Fruit fly (Drosophila melanogaster) ovary, adult (tissue): Measurements from ENCODE around the gene CG9855.
A peak's percentile ranks its signal among the peaks of the same experiment; 100 is the strongest.

ENCODE experiments used
- CG17801 ChIP-seq: fragments of 200-800 bp; optimal IDR thresholded peaks from 2 replicates; lab custom pipeline; 2019; ENCODE audit warnings: missing biosample characterization, mild to moderate bottlenecking, missing genetic modification characterization, moderate library complexity; ENCODE audit not compliant: partially characterized antibody

CG9855 gene

DNA sequence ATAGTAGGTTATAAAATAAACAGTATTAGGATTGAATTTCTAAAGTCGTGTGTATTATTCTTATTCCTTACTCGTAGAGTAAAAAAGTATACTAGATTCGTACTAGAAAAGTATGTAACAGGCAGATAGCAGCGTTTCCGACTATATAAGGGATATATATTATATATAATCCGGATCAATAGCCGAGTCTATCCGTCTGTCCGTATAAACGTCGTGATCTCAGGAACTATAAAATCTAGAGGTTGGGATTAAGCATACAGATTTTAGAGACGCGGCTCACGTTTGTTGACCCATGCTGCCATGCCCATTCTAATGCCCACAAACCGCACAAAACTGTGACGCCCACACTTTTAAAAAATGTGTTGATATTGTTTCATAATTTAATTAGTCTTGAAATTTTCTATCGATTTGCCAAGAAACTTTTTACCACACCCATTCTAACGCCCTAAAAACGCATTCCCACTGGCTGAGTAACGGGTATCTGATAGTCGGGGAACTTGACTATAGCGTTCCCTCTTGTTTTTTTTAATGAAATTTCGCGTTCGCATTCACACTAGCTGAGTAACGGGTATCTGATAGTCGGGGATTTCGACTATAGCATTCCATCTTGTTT, 4.4 kb upstream of the CG9855 start, which contains the start of gene CG9853:
Gene CG9853, minus strand, starts transcription at position 51 of the 613 bp plus-strand sequence.
- no peak for TF ChIP-seq CG17801 (GFP tag; lab: Kevin White, UChicago)

DNA sequence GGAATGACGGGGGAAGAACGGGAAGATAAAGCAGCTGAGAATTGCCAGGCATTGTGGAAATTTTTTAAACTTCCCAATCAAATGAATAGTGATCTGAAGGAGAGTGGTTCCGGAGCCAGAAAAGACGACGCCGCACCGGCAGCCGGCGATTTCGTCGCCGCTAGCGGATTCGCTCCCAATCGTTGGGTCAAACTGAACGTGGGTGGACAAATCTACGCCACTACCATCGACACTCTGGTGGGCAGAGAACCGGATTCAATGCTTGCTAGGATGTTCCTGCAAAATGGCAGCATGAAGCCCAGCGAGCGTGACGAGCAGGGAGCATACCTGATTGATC, 2.8 kb upstream of the CG9855 start, which contains the start of gene CG14647:
Gene CG14647, plus strand, starts transcription at position 14 of the 337 bp plus-strand sequence.
- no peak for TF ChIP-seq CG17801 (GFP tag; lab: Kevin White, UChicago)

- no peak for TF ChIP-seq CG17801 (GFP tag; lab: Kevin White, UChicago)
Measured at dm6 chr3R:4399810-4400496, 2.3 kb upstream of the CG9855 start.

DNA sequence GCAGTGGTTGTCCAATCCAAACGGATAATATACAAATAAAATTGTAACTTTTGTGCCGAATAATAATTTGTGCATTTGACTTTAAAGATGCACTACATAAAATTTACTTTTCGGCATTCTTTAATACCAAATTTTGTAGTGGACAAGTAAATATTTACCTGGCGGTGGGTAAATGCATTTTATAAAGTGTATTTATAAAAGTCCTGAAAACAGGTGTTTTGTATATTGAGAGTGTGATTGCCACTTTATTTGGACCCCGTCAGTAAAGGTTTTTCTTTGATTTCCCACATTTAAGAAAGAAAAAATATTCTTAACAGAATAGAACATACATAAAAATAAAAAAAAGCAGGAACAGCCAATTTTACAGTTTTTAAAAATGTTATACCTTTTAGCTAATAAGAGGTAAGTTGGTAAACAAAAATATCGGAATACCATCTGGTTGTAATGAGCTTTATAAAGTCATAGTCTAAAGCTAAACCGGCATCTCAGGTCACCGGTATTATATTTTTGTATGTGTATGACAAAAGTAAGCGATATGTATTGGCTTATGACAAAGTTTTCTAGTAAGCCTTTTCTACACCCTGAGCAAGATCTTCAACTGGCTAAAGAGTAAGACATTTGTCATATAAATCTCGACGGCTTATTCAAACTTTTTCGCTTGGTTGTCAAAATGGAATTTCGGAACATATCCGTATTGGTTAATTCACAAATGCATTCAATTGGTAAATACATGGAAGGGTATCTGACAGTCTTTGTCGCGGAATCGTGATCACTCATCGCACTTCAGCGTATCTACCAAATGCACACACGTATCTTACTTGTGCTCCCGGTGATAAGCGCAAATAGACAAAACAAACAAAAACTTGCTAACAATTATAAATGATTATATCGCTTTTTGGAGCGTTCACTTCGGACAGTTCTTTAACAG, 2.8 kb downstream of the CG9855 start:
- peak; percentile 93 for TF ChIP-seq CG17801 (GFP tag; lab: Kevin White, UChicago)

DNA sequence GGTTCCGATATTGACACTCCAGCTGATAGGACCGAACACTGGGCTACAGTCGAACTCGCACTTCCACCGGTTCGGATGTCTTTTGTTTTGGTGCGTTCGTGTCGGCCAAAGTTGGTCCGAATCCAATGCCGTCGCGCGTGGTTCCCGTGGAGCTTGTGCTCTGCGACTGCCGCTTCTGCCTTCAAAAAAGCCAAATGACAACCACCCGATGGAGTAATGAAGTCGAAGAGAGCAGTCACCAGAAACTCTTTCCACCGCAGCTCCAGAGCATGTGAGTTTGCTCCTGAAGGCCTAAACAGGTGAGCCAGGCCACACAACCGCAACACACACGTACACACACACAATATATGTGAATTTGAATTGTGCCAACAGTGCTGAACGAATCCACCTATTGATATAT, 3.6 kb downstream of the CG9855 start, which contains the start of gene CG34112:
Gene CG34112, minus strand, starts transcription at position 143 of the 400 bp plus-strand sequence.
- TF ChIP-seq CG17801 (GFP tag; lab: Kevin White, UChicago) = peak; percentile 8

- TF ChIP-seq CG17801 (GFP tag; lab: Kevin White, UChicago) = no peak
Measured at dm6 chr3R:4390133-4390532, 7.5 kb downstream of the CG9855 start, which contains the start of gene CG14646. CG14646 (plus strand) TSS chr3R:4390366.

DNA sequence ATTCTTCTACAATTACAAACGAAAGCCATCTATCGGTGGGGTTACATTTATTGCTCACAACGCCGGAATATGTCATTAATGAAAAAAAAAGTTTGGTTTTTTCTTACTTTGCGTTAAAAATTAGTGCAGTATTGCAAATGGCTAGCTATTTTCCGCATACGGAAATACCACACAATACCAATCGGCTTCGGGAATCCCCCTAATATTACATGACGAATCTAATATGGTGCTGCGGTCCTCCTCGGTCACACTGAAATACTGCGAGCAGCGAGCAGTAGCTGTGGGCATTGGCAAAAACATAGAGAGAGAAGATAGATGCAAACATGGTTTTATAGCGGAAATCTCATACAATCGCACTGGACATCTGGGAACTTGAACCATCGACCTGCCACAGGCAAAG, 10.2 kb downstream of the CG9855 start, which contains the start of gene tub:
Gene tub, plus strand, starts transcription at position 253 of the 400 bp plus-strand sequence.
- TF ChIP-seq CG17801 (GFP tag; lab: Kevin White, UChicago) = peak; percentile 14

DNA sequence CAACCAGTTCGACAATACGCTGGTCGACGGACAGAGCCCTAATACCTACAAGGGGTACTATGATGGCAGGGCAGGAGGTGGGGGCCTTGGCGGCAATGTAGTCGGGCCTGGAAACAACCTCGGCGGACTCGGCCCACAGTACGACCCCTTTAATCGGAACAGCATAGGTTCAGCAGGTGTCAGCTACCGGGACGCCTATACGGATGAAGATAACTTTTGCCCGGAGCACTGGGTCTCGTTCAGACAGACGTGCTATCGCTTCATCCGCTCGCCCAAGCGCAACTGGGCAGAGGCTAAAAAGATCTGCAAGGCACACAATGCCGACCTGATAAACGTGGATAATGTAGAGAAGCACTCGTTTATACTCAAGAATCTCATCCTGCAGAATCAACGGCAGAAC, 15.5 kb downstream of the CG9855 start:
- no peak for TF ChIP-seq CG17801 (GFP tag; lab: Kevin White, UChicago)

DNA sequence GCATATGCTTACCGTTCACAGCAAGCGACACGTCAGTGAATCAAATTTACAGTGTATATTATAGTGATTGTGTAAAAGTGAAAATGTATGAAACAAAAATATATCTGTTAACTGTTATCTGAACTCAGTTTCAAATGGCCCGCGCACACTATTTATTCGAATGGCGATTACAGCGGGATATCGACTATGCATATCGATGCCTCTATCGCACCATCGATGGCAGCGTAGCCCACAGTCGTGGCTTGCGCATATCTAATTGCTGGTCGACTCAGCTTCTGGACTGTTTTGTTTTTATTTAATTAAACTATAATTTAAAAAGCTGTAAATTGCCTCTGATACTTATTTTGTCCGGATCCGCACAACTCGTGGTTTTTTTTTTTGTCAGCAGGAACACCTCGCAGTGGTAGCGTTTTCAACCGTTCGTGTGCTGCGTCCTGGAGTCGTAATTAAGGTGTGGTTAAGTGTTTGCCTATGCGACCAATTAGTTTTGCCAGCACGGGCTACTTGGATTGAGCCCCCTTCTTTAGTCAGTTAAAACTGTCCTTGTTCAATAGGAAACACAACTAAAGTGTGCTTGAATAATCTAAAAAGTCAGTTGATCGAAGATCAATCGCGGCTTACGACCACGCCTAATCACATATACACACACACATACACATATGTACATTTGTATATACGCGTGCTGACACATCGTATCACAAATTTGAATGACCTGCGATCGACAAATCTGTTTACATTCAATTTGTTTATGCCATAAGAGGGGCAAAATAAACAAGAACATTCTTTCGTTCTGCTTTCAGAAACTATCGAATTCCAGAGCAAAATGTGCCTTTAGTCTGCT, 16.4 kb downstream of the CG9855 start, which contains the start of gene Cont:
Gene Cont, plus strand, starts transcription at position 228 of the 841 bp plus-strand sequence.
- peak; percentile 3 for TF ChIP-seq CG17801 (GFP tag; lab: Kevin White, UChicago)

dm6 chr3R:4378363-4379354, 19.0 kb downstream of the CG9855 start, which contains the start of gene Sfxn1-3:
Sfxn1-3 (plus strand) TSS chr3R:4378600.
- TF ChIP-seq CG17801 (GFP tag; lab: Kevin White, UChicago) = peak; percentile 71

dm6 chr3R:4362010-4362409, 35.7 kb downstream of the CG9855 start:
- no peak for TF ChIP-seq CG17801 (GFP tag; lab: Kevin White, UChicago)

DNA sequence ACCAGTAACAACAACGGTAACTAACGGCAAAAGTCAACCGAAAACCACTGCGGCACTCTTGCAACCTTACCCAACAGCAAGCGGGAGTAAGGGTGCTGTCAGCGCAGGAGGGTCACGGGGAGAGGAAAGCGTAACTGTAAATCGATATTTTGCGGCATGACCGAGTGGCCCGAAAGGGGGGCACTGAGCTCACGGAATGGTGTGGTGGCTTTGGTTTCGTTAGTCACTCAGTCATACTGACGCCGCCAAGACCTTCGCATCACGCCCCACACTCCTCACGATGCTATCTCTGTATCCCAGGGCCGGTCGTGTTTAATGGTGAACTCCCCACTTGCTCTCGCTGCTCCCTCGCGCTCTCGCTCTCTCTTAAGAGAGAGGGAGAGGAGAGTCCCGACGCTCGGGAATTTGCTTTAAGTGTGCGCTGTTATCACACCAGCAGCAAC, 37.0 kb downstream of the CG9855 start:
- TF ChIP-seq CG17801 (GFP tag; lab: Kevin White, UChicago) = no peak

dm6 chr3R:4359625-4360024, 38.0 kb downstream of the CG9855 start, which contains the start of gene CG1090:
CG1090 (plus strand) TSS chr3R:4359883.
- no peak for TF ChIP-seq CG17801 (GFP tag; lab: Kevin White, UChicago)
